Fruit fly (Drosophila melanogaster): Measurements from ENCODE around the gene CG3323.

CG3323 gene

dm6 chrX:5299957-5300356, 5.5 kb downstream of the CG3323 start:
- no peak for TF ChIP-seq fru (optimal IDR thresholded peaks at IDR 0.05)
- peak; percentile 95 for TF ChIP-seq CG4424 (GFP tag; optimal IDR thresholded peaks at IDR 0.05)

dm6 chrX:5295766-5296165, 9.7 kb downstream of the CG3323 start, which contains the start of gene CG42749:
TSS of gene CG42749 (plus strand) at chrX:5296066.
- no peak for TF ChIP-seq CG12155 (GFP tag; optimal IDR thresholded peaks at IDR 0.05)
- no peak for TF ChIP-seq CG6854 (GFP tag; optimal IDR thresholded peaks at IDR 0.05)
- TF ChIP-seq mirr (GFP tag; optimal IDR thresholded peaks at IDR 0.05): no peak
- no peak for TF ChIP-seq Scr (GFP tag; IDR thresholded peaks at IDR 0.05; ENCODE audit: partially characterized antibody)
- no peak for TF ChIP-seq CG10959 (GFP tag; IDR thresholded peaks at IDR 0.05)
- no peak for TF ChIP-seq ash1 (GFP tag; optimal IDR thresholded peaks at IDR 0.05)
- no peak for TF ChIP-seq CG12744 (GFP tag; optimal IDR thresholded peaks at IDR 0.05)
- no peak for TF ChIP-seq B-H1 (GFP tag; IDR thresholded peaks at IDR 0.05)
- no peak for TF ChIP-seq CG6175 (GFP tag; IDR thresholded peaks at IDR 0.05)
- no peak for TF ChIP-seq Hey (tag; optimal IDR thresholded peaks at IDR 0.05)

- peak; percentile 85 for TF ChIP-seq Hr39 (optimal IDR thresholded peaks at IDR 0.05)
- TF ChIP-seq CG12071 (GFP tag; optimal IDR thresholded peaks at IDR 0.05): no peak
Observed at dm6 chrX:5293141-5293540, 12.3 kb downstream of the CG3323 start.

dm6 chrX:5289692-5290091, 15.8 kb downstream of the CG3323 start:
- TF ChIP-seq klu (GFP tag; IDR thresholded peaks at IDR 0.05) (no peak), knrl (GFP tag; IDR thresholded peaks at IDR 0.05; ENCODE audit: partially characterized antibody) (peak; percentile 33; the same call in 1 of the 3 replicates), z (GFP tag; IDR thresholded peaks at IDR 0.05) (peak; percentile 56; the same call in 1 of the 3 replicates), Sry-β (GFP tag; optimal IDR thresholded peaks at IDR 0.05) (no peak), CoRest (tag; optimal IDR thresholded peaks at IDR 0.05) (peak; percentile 4), CTCF (GFP tag; optimal IDR thresholded peaks at IDR 0.05) (peak; percentile 93), cato (GFP tag; optimal IDR thresholded peaks at IDR 0.05; ENCODE audit: borderline replicate concordance) (no peak), jumu (GFP tag; optimal IDR thresholded peaks at IDR 0.05) (no peak), CG5245 (GFP tag; optimal IDR thresholded peaks at IDR 0.05) (peak; percentile 2), amos (GFP tag; IDR thresholded peaks at IDR 0.05; ENCODE audit: partially characterized antibody) (peak; percentile 61), CG17361 (GFP tag; IDR thresholded peaks at IDR 0.05) (0 out of 3 replicates have a peak, but pooled peaks have one; percentile 8), Rfx (GFP tag; IDR thresholded peaks at IDR 0.05) (peak; percentile 47; the same call in 1 of the 2 replicates), ssp (GFP tag; IDR thresholded peaks at IDR 0.05) (no peak), CG9437 (GFP tag; optimal IDR thresholded peaks at IDR 0.05) (no peak), hbn (GFP tag; IDR thresholded peaks at IDR 0.05; ENCODE audit: partially characterized antibody) (no peak), CG2712 (tag; optimal IDR thresholded peaks at IDR 0.05) (peak; percentile 2), wek (GFP tag; optimal IDR thresholded peaks at IDR 0.05) (no peak), hb (GFP tag; IDR thresholded peaks at IDR 0.05; ENCODE audit: partially characterized antibody) (no peak), bsh (GFP tag; optimal IDR thresholded peaks at IDR 0.05) (peak in 1 of 2 experiments; percentile 5), Lhr (GFP tag; optimal IDR thresholded peaks at IDR 0.05) (peak; percentile 7), CG17186 (GFP tag; optimal IDR thresholded peaks at IDR 0.05) (no peak), Xbp1 (GFP tag; optimal IDR thresholded peaks at IDR 0.05) (peak; percentile 1), CG42726 (GFP tag; IDR thresholded peaks at IDR 0.05; ENCODE audit: partially characterized antibody) (peak; percentile 35; the same call in 1 of the 2 replicates), Med (GFP tag) (peak; percentile 46), PHDP (tag; optimal IDR thresholded peaks at IDR 0.05) (peak; percentile 20), CG16813 (GFP tag; IDR thresholded peaks at IDR 0.05; ENCODE audit: partially characterized antibody) (peak; percentile 61), CG1603 (tag; optimal IDR thresholded peaks at IDR 0.05) (peak; percentile 17), Bgb (GFP tag; IDR thresholded peaks at IDR 0.05; ENCODE audit: partially characterized antibody) (peak; percentile 68), CG4424 (GFP tag; optimal IDR thresholded peaks at IDR 0.05) (peak; percentile 9), H2.0 (GFP tag; IDR thresholded peaks at IDR 0.05) (0 out of 2 replicates have a peak, but pooled peaks have one; percentile 4), gem (tag; optimal IDR thresholded peaks at IDR 0.05) (peak; percentile 3), Dbx (GFP tag; IDR thresholded peaks at IDR 0.05) (peak; percentile 42; the same call in 1 of the 3 replicates), insv (GFP tag; optimal IDR thresholded peaks at IDR 0.05) (no peak)
